Worm (Caenorhabditis elegans): Measurements from ENCODE around the gene ndab-1.

- no peak for TF ChIP-seq skn-1 (tag; optimal IDR thresholded peaks at IDR 0.05)
- no peak for TF ChIP-seq unc-62 (GFP tag; optimal IDR thresholded peaks at IDR 0.05)
- no peak for TF ChIP-seq unc-39 (tag; optimal IDR thresholded peaks at IDR 0.05)
- no peak for TF ChIP-seq nhr-77 (tag; optimal IDR thresholded peaks at IDR 0.05)
- TF ChIP-seq nhr-237 (tag; optimal IDR thresholded peaks at IDR 0.05), result no peak
- no peak for TF ChIP-seq lsy-2 (tag; optimal IDR thresholded peaks at IDR 0.05)
- no peak for TF ChIP-seq ztf-4 (tag; optimal IDR thresholded peaks at IDR 0.05)
- TF ChIP-seq elt-1 (tag; optimal IDR thresholded peaks at IDR 0.05), result no peak
- no peak for TF ChIP-seq lin-13 (GFP tag; optimal IDR thresholded peaks at IDR 0.05)
Observed at ce11 chrIII:11891335-11891734, 24.2 kb downstream of the ndab-1 start, which contains the start of gene faah-5.

Data from whole organism, L2 larva.